Worm (Caenorhabditis elegans) whole organism, L3 larva: ENCODE data around the gene math-5.

Source experiments
- aly-2 ChIP-seq: fragments of 150-350 bp; optimal IDR thresholded peaks from 2 replicates; lab custom pipeline; 2014; ENCODE audit warnings: missing biosample characterization, missing genetic modification characterization
- ama-1 ChIP-seq: fragments of 150-350 bp; optimal IDR thresholded peaks from 2 replicates; lab custom pipeline; 2018
- ceh-16 ChIP-seq: sonication (generic microtip); optimal IDR thresholded peaks from 2 replicates; lab custom pipeline; 2017; ENCODE audit warnings: missing biosample characterization, missing genetic modification characterization
- ceh-28 ChIP-seq: fragments of 150-350 bp; optimal IDR thresholded peaks from 2 replicates; lab custom pipeline; 2014; ENCODE audit warnings: missing biosample characterization, missing genetic modification reagents, missing genetic modification characterization
- ceh-82 ChIP-seq: fragments of 150-350 bp; optimal IDR thresholded peaks from 2 replicates; lab custom pipeline; 2014; ENCODE audit warnings: missing biosample characterization, missing genetic modification characterization
- daf-12 ChIP-seq: fragments of 150-350 bp; optimal IDR thresholded peaks from 2 replicates; lab custom pipeline; 2014; ENCODE audit warnings: missing biosample characterization, missing genetic modification reagents, missing genetic modification characterization
- egl-5 ChIP-seq: fragments of 150-350 bp; optimal IDR thresholded peaks from 2 replicates; lab custom pipeline; 2017; ENCODE audit warnings: missing biosample characterization, missing genetic modification reagents, missing genetic modification characterization, inconsistent platforms
- elt-2 ChIP-seq: sonication (generic microtip); optimal IDR thresholded peaks from 2 replicates; lab custom pipeline; 2016; ENCODE audit warnings: missing genetic modification reagents, mild to moderate bottlenecking, missing genetic modification characterization, missing compliant biosample characterization
- fkh-10 ChIP-seq: sonication (generic microtip); optimal IDR thresholded peaks from 2 replicates; lab custom pipeline; 2017; ENCODE audit warnings: missing biosample characterization, missing genetic modification reagents, missing genetic modification characterization
- fkh-2 ChIP-seq: fragments of 150-350 bp; optimal IDR thresholded peaks from 2 replicates; lab custom pipeline; 2014; ENCODE audit warnings: missing biosample characterization, missing genetic modification reagents, missing genetic modification characterization
- hmg-11 ChIP-seq: sonication (generic microtip); optimal IDR thresholded peaks from 2 replicates; lab custom pipeline; 2016; ENCODE audit warnings: missing genetic modification characterization, missing compliant biosample characterization
- jun-1 ChIP-seq: fragments of 150-350 bp; optimal IDR thresholded peaks from 2 replicates; lab custom pipeline; 2014; ENCODE audit warnings: missing biosample characterization, missing genetic modification reagents, missing genetic modification characterization
- lin-15B ChIP-seq: fragments of 150-350 bp; optimal IDR thresholded peaks from 2 replicates; lab custom pipeline; 2014; ENCODE audit warnings: missing biosample characterization, missing genetic modification characterization
- lin-39 ChIP-seq: fragments of 150-350 bp; optimal IDR thresholded peaks from 2 replicates; lab custom pipeline; 2018; ENCODE audit warnings: missing biosample characterization, missing genetic modification reagents, missing genetic modification characterization
- lsy-12 ChIP-seq: sonication (generic microtip); optimal IDR thresholded peaks from 2 replicates; lab custom pipeline; 2016; ENCODE audit warnings: mild to moderate bottlenecking, missing genetic modification characterization, missing compliant biosample characterization
- nfya-1 ChIP-seq: sonication (generic microtip); optimal IDR thresholded peaks from 2 replicates; lab custom pipeline; 2017; ENCODE audit warnings: missing genetic modification characterization, mild to moderate bottlenecking, missing compliant biosample characterization, antibody characterized with exemption, moderate library complexity; ENCODE audit not compliant: insufficient read depth
- nhr-11 ChIP-seq: fragments of 150-350 bp; optimal IDR thresholded peaks from 2 replicates; lab custom pipeline; 2014; ENCODE audit warnings: missing biosample characterization, missing genetic modification characterization
- nhr-12 ChIP-seq: fragments of 150-350 bp; optimal IDR thresholded peaks from 2 replicates; lab custom pipeline; 2014; ENCODE audit warnings: missing biosample characterization, missing genetic modification characterization
- nhr-23 ChIP-seq: fragments of 150-350 bp; optimal IDR thresholded peaks from 2 replicates; lab custom pipeline; 2014; ENCODE audit warnings: missing biosample characterization, missing genetic modification reagents, missing genetic modification characterization
- nhr-25 ChIP-seq: sonication (generic microtip); optimal IDR thresholded peaks from 2 replicates; lab custom pipeline; 2017; ENCODE audit warnings: missing biosample characterization, missing genetic modification characterization
- nhr-43 ChIP-seq: sonication (generic microtip); optimal IDR thresholded peaks from 2 replicates; lab custom pipeline; 2016; ENCODE audit warnings: mild to moderate bottlenecking, missing genetic modification characterization, missing compliant biosample characterization; ENCODE audit not compliant: poor library complexity, severe bottlenecking
- nhr-67 ChIP-seq: fragments of 150-350 bp; optimal IDR thresholded peaks from 2 replicates; lab custom pipeline; 2014; ENCODE audit warnings: missing biosample characterization, missing genetic modification characterization
- nhr-76 ChIP-seq: fragments of 150-350 bp; sonication (generic microtip); optimal IDR thresholded peaks from 5 replicates; lab custom pipeline; 2014; ENCODE audit warnings: missing biosample characterization, missing genetic modification characterization
- nhr-77 ChIP-seq: fragments of 150-350 bp; optimal IDR thresholded peaks from 2 replicates; lab custom pipeline; 2014; ENCODE audit warnings: missing biosample characterization, missing genetic modification characterization
- pha-4 ChIP-seq: fragments of 150-350 bp; optimal IDR thresholded peaks from 2 replicates; lab custom pipeline; 2014; ENCODE audit warnings: missing biosample characterization, missing genetic modification reagents, missing genetic modification characterization
- pqm-1 ChIP-seq: fragments of 150-350 bp; optimal IDR thresholded peaks from 2 replicates; lab custom pipeline; 2017; ENCODE audit warnings: missing biosample characterization, missing genetic modification characterization, inconsistent platforms
- sea-2 ChIP-seq: fragments of 150-350 bp; sonication (generic microtip); optimal IDR thresholded peaks from 4 replicates; lab custom pipeline; 2014; ENCODE audit warnings: missing biosample characterization, missing genetic modification reagents, missing genetic modification characterization
- skn-1 ChIP-seq: fragments of 150-350 bp; optimal IDR thresholded peaks from 2 replicates; lab custom pipeline; 2014; ENCODE audit warnings: missing biosample characterization, missing genetic modification characterization
- unc-39 ChIP-seq: sonication (generic microtip); optimal IDR thresholded peaks from 4 replicates; lab custom pipeline; 2017; ENCODE audit warnings: missing biosample characterization, missing genetic modification characterization
- zag-1 ChIP-seq: fragments of 150-350 bp; optimal IDR thresholded peaks from 2 replicates; lab custom pipeline; 2014; ENCODE audit warnings: missing biosample characterization, missing genetic modification characterization
- ztf-11 ChIP-seq: fragments of 150-350 bp; optimal IDR thresholded peaks from 2 replicates; lab custom pipeline; 2014; ENCODE audit warnings: missing biosample characterization, missing genetic modification characterization
- ztf-4 ChIP-seq: fragments of 150-350 bp; optimal IDR thresholded peaks from 2 replicates; lab custom pipeline; 2014; ENCODE audit warnings: missing biosample characterization, missing genetic modification characterization

Gene math-5

ce11 chrII:1899934-1900333 is 17.3 kb upstream of the math-5 start, which contains the start of gene math-24:
Gene math-24 (plus strand): TSS chrII:1900234.
- TF ChIP-seq nhr-67 (no peak), egl-5 (tag; lab: Kevin White, UChicago) (no peak), lin-39 (tag; lab: Kevin White, UChicago) (no peak), fkh-10 (GFP tag; lab: Kevin White, UChicago) (no peak), unc-39 (no peak), lsy-12 (tag; lab: Kevin White, UChicago) (no peak), fkh-2 (no peak), ztf-11 (tag; lab: Kevin White, UChicago) (no peak), ceh-82 (no peak), elt-2 (no peak), ceh-16 (tag; lab: Kevin White, UChicago) (no peak), zag-1 (no peak)

ce11 chrII:1897936-1898335 is 15.3 kb upstream of the math-5 start, which contains the start of gene C46F9.6:
Gene C46F9.6 (plus strand): TSS chrII:1898236.
- TF ChIP-seq ztf-4 (tag; lab: Kevin White, UChicago) (no peak), elt-2 (peak; percentile 19), nhr-43 (no peak), jun-1 (tag; lab: Kevin White, UChicago) (no peak)

- TF ChIP-seq ztf-4 (tag; lab: Kevin White, UChicago), result no peak
- TF ChIP-seq skn-1 (tag; lab: Kevin White, UChicago), result no peak
- TF ChIP-seq aly-2 (tag; lab: Kevin White, UChicago), result no peak
- TF ChIP-seq lin-15B (tag; lab: Kevin White, UChicago), result no peak
- no peak for TF ChIP-seq ztf-11 (tag; lab: Kevin White, UChicago)
- no peak for TF ChIP-seq nhr-77
- no peak for TF ChIP-seq nhr-43
- TF ChIP-seq nhr-76, result no peak
- no peak for TF ChIP-seq fkh-2
- TF ChIP-seq nhr-25 (tag; lab: Kevin White, UChicago), result no peak
- no peak for TF ChIP-seq pha-4 (tag; lab: Kevin White, UChicago)
- TF ChIP-seq nhr-11 (tag; lab: Kevin White, UChicago), result no peak
- TF ChIP-seq, all 47 proteins: peak for 0
Measured at ce11 chrII:1895762-1896161, 13.2 kb upstream of the math-5 start, which contains the start of gene math-25. Gene math-25 (plus strand): TSS chrII:1896062.

ce11 chrII:1895278-1895677 is 12.7 kb upstream of the math-5 start, which contains the start of gene C46F9.5:
Gene C46F9.5 (plus strand): TSS chrII:1895578.
- TF ChIP-seq ama-1 (lab: Kevin White, UChicago), result no peak
- TF ChIP-seq skn-1 (tag; lab: Kevin White, UChicago), result no peak
- no peak for TF ChIP-seq sea-2 (GFP tag; lab: Kevin White, UChicago)
- TF ChIP-seq lin-15B (tag; lab: Kevin White, UChicago), result no peak
- no peak for TF ChIP-seq aly-2 (tag; lab: Kevin White, UChicago)
- TF ChIP-seq unc-39, result no peak
- TF ChIP-seq jun-1 (tag; lab: Kevin White, UChicago), result no peak
- no peak for TF ChIP-seq ceh-28
- no peak for TF ChIP-seq fkh-10 (GFP tag; lab: Kevin White, UChicago)
- TF ChIP-seq nfya-1 (tag; lab: Kevin White, UChicago), result no peak

ce11 chrII:1893912-1894311 is 11.3 kb upstream of the math-5 start, which contains the start of gene C16C4.1:
Gene C16C4.1 (plus strand): TSS chrII:1894212.
- TF ChIP-seq nhr-25 (tag; lab: Kevin White, UChicago) (no peak), pqm-1 (tag; lab: Kevin White, UChicago) (no peak), daf-12 (tag; lab: Kevin White, UChicago) (no peak), nhr-12 (tag; lab: Kevin White, UChicago) (no peak)

- TF ChIP-seq nhr-77, result no peak
- no peak for TF ChIP-seq nhr-25 (tag; lab: Kevin White, UChicago)
- no peak for TF ChIP-seq ceh-16 (tag; lab: Kevin White, UChicago)
- TF ChIP-seq nhr-23 (tag; lab: Kevin White, UChicago), result no peak
- TF ChIP-seq hmg-11 (tag; lab: Kevin White, UChicago), result no peak
Measured at ce11 chrII:1890682-1891081, 8.1 kb upstream of the math-5 start, which contains the start of gene math-9. Gene math-9 (minus strand): TSS chrII:1890782.
